Worm (Caenorhabditis elegans) whole organism, young adult: ENCODE results near the gene srh-299.
A peak's percentile ranks its signal among the peaks of the same experiment; 100 is the strongest.

Experiments used
- D2030.7 ChIP-seq: fragments of 200-800 bp; sonication (Bioruptor generic); IDR thresholded peaks from 2 replicates; pipeline ENCODE4 v1.3.6; 2022; ENCODE audit warnings: missing genetic modification reagents, missing genetic modification characterization, missing compliant biosample characterization
- F10E7.11 ChIP-seq: sonication (generic microtip); optimal IDR thresholded peaks from 2 replicates; lab custom pipeline; 2017; ENCODE audit warnings: mild to moderate bottlenecking, missing genetic modification characterization, moderate library complexity, missing compliant biosample characterization
- F33H1.4 ChIP-seq: fragments of 200-800 bp; sonication (Bioruptor generic); IDR thresholded peaks from 2 replicates; pipeline ENCODE4 v1.3.6; 2022; ENCODE audit warnings: missing genetic modification reagents, missing genetic modification characterization, missing compliant biosample characterization
- F39B2.1 ChIP-seq: fragments of 200-800 bp; sonication (Bioruptor generic); IDR thresholded peaks from 2 replicates; pipeline ENCODE4 v1.3.6; 2022; ENCODE audit warnings: missing genetic modification reagents, missing genetic modification characterization, missing compliant biosample characterization
- F49E8.2 ChIP-seq: sonication (generic microtip); optimal IDR thresholded peaks from 3 replicates; lab custom pipeline; 2017; ENCODE audit warnings: missing genetic modification characterization, mild to moderate bottlenecking, missing compliant biosample characterization, antibody characterized with exemption, moderate library complexity; ENCODE audit not compliant: insufficient read depth
- F55B11.4 ChIP-seq: sonication (generic microtip); optimal IDR thresholded peaks from 2 replicates; lab custom pipeline; 2016; ENCODE audit warnings: missing compliant biosample characterization, missing genetic modification characterization, borderline replicate concordance; ENCODE audit not compliant: insufficient read depth
- K12H6.12 ChIP-seq: fragments of 200-800 bp; sonication (Bioruptor generic); optimal IDR thresholded peaks from 2 replicates; lab custom pipeline; 2018; ENCODE audit warnings: mild to moderate bottlenecking, missing genetic modification characterization, missing compliant biosample characterization
- akir-1 ChIP-seq: fragments of 200-800 bp; sonication (Bioruptor generic); optimal IDR thresholded peaks from 2 replicates; lab custom pipeline; 2018; ENCODE audit warnings: mild to moderate bottlenecking, missing genetic modification characterization, moderate library complexity, missing compliant biosample characterization
- aptf-3 ChIP-seq: fragments of 200-800 bp; sonication (Bioruptor generic); IDR thresholded peaks from 2 replicates; pipeline ENCODE4 v1.3.6; 2022; ENCODE audit warnings: missing genetic modification characterization, missing compliant biosample characterization
- attf-6 ChIP-seq: fragments of 200-800 bp; sonication (Bioruptor generic); IDR thresholded peaks from 2 replicates; pipeline ENCODE4 v1.3.6; 2022; ENCODE audit warnings: missing genetic modification reagents, missing genetic modification characterization, missing compliant biosample characterization
- ceh-27 ChIP-seq: fragments of 200-800 bp; sonication (Bioruptor generic); optimal IDR thresholded peaks from 2 replicates; lab custom pipeline; 2018; ENCODE audit warnings: mild to moderate bottlenecking, missing genetic modification characterization, moderate library complexity, missing compliant biosample characterization
- ceh-40 ChIP-seq: fragments of 200-800 bp; sonication (Bioruptor generic); IDR thresholded peaks from 2 replicates; pipeline ENCODE4 v1.3.6; 2022; ENCODE audit warnings: missing genetic modification characterization, missing compliant biosample characterization
- egl-18 ChIP-seq: fragments of 200-800 bp; sonication (Bioruptor generic); IDR thresholded peaks from 2 replicates; pipeline ENCODE4 v1.3.6; 2022; ENCODE audit warnings: missing genetic modification reagents, missing genetic modification characterization, missing compliant biosample characterization
- egrh-3 ChIP-seq: fragments of 200-800 bp; sonication (Bioruptor generic); IDR thresholded peaks from 2 replicates; pipeline ENCODE4 v1.3.6; 2022; ENCODE audit warnings: missing genetic modification reagents, missing genetic modification characterization, missing compliant biosample characterization
- ekl-4 ChIP-seq: fragments of 200-800 bp; sonication (Bioruptor generic); IDR thresholded peaks from 2 replicates; pipeline ENCODE4 v1.3.6; 2022; ENCODE audit warnings: missing genetic modification reagents, missing genetic modification characterization, missing compliant biosample characterization
- hlh-12 ChIP-seq: sonication (generic microtip); optimal IDR thresholded peaks from 2 replicates; lab custom pipeline; 2016; ENCODE audit warnings: missing genetic modification characterization, missing compliant biosample characterization
- hlh-26 ChIP-seq: fragments of 200-800 bp; sonication (Bioruptor generic); conservative IDR thresholded peaks from 2 replicates; pipeline ENCODE4 v1.3.6; 2022; ENCODE audit warnings: missing genetic modification reagents, missing genetic modification characterization, missing compliant biosample characterization
- hmg-1.2 ChIP-seq: fragments of 200-800 bp; sonication (Bioruptor generic); IDR thresholded peaks from 2 replicates; pipeline ENCODE4 v1.3.6; 2022; ENCODE audit warnings: missing genetic modification reagents, missing genetic modification characterization, missing compliant biosample characterization
- hsf-1 ChIP-seq: fragments of 200-800 bp; sonication (Bioruptor generic); IDR thresholded peaks from 2 replicates; pipeline ENCODE4 v1.3.6; 2022; ENCODE audit warnings: missing genetic modification reagents, missing genetic modification characterization, missing compliant biosample characterization
- lin-26 ChIP-seq: fragments of 200-800 bp; sonication (Bioruptor generic); IDR thresholded peaks from 2 replicates; pipeline ENCODE4 v1.3.6; 2022; ENCODE audit warnings: missing genetic modification reagents, missing genetic modification characterization, missing compliant biosample characterization
- lsl-1 ChIP-seq: fragments of 200-800 bp; sonication (Bioruptor generic); optimal IDR thresholded peaks from 2 replicates; lab custom pipeline; 2018; ENCODE audit warnings: mild to moderate bottlenecking, missing genetic modification characterization, moderate library complexity, missing compliant biosample characterization
- madf-10 ChIP-seq: sonication (generic microtip); optimal IDR thresholded peaks from 2 replicates; lab custom pipeline; 2016; ENCODE audit warnings: mild to moderate bottlenecking, missing genetic modification characterization, missing compliant biosample characterization
- madf-6 ChIP-seq: fragments of 200-800 bp; sonication (Bioruptor generic); IDR thresholded peaks from 2 replicates; pipeline ENCODE4 v1.3.6; 2022; ENCODE audit warnings: missing genetic modification reagents, missing genetic modification characterization, missing compliant biosample characterization
- madf-8 ChIP-seq: fragments of 200-800 bp; sonication (Bioruptor generic); conservative IDR thresholded peaks from 2 replicates; pipeline ENCODE4 v1.3.6; 2022; ENCODE audit warnings: missing genetic modification reagents, missing genetic modification characterization, missing compliant biosample characterization
- nfyb-1 ChIP-seq: fragments of 200-800 bp; sonication (Bioruptor generic); IDR thresholded peaks from 2 replicates; pipeline ENCODE4 v1.3.6; 2022; ENCODE audit warnings: missing genetic modification reagents, missing genetic modification characterization, missing compliant biosample characterization
- nhr-179 ChIP-seq: sonication (generic microtip); optimal IDR thresholded peaks from 2 replicates; lab custom pipeline; 2016; ENCODE audit warnings: mild to moderate bottlenecking, missing genetic modification characterization, missing compliant biosample characterization
- nhr-27 ChIP-seq: fragments of 200-800 bp; sonication (Bioruptor generic); optimal IDR thresholded peaks from 2 replicates; lab custom pipeline; 2018; ENCODE audit warnings: mild to moderate bottlenecking, missing genetic modification characterization, moderate library complexity, missing compliant biosample characterization
- nhr-80 ChIP-seq: sonication (generic microtip); optimal IDR thresholded peaks from 2 replicates; lab custom pipeline; 2016; ENCODE audit warnings: missing genetic modification characterization, missing compliant biosample characterization
- rcor-1 ChIP-seq: fragments of 200-800 bp; sonication (Bioruptor generic); IDR thresholded peaks from 2 replicates; pipeline ENCODE4 v1.3.6; 2022; ENCODE audit warnings: missing genetic modification reagents, missing genetic modification characterization, missing compliant biosample characterization
- sdz-38 ChIP-seq: sonication (generic microtip); optimal IDR thresholded peaks from 2 replicates; lab custom pipeline; 2016; ENCODE audit warnings: missing genotype, missing genetic modification characterization, missing compliant biosample characterization
- snpc-1.1 ChIP-seq: sonication (generic microtip); optimal IDR thresholded peaks from 2 replicates; lab custom pipeline; 2017; ENCODE audit warnings: missing genetic modification characterization, mild to moderate bottlenecking, missing compliant biosample characterization, antibody characterized with exemption, moderate library complexity, missing genotype, missing genetic modification reagents; ENCODE audit not compliant: insufficient read depth
- snpc-1.3 ChIP-seq: sonication (generic microtip); optimal IDR thresholded peaks from 2 replicates; lab custom pipeline; 2017; ENCODE audit warnings: missing genetic modification characterization, mild to moderate bottlenecking, missing compliant biosample characterization, antibody characterized with exemption, moderate library complexity, missing genotype, missing genetic modification reagents; ENCODE audit not compliant: insufficient read depth
- snpc-3.4 ChIP-seq: sonication (generic microtip); optimal IDR thresholded peaks from 2 replicates; lab custom pipeline; 2017; ENCODE audit warnings: missing genetic modification characterization, mild to moderate bottlenecking, missing compliant biosample characterization, antibody characterized with exemption, moderate library complexity, missing genotype, missing genetic modification reagents
- xnd-1 ChIP-seq: sonication (generic microtip); optimal IDR thresholded peaks from 2 replicates; lab custom pipeline; 2016; ENCODE audit warnings: missing genotype, missing genetic modification reagents, missing genetic modification characterization, missing compliant biosample characterization
- ztf-25 ChIP-seq: fragments of 200-800 bp; sonication (Bioruptor generic); IDR thresholded peaks from 2 replicates; pipeline ENCODE4 v1.3.6; 2022; ENCODE audit warnings: missing genetic modification reagents, missing genetic modification characterization, missing compliant biosample characterization

srh-299 gene

ce11 chrV:15863042-15863441 is at the start of gene srh-299:
srh-299 (plus strand) TSS chrV:15863342.
- TF ChIP-seq nhr-179 (tag; lab: Kevin White, UChicago) (no peak), madf-10 (tag; lab: Kevin White, UChicago) (no peak)

DNA sequence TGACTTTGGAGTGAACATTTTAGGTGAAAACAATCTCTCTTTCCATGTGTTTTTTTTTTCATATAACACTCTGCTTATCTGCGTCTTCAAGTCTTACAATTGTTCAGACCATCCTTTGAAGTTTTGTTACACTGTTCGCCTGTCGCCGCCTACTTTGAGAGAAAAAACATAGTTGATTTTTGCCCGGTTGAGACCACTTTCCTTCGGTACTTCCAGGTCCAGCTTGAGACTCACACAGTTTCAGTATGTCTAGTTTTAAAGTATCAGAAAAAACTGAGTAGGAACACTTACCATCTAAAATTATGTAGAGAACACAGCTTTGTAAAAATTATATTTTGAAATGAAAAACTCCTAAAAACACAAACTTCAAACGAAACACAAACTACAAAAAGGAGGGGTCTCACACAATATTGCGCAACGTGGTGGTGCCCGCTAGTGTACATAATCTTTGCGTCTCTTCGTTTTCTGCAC is 47.1 kb upstream of the srh-299 start, which contains the start of the genes fbxa-69 and F54B8.4:
TSS of gene fbxa-69 (minus strand) at position 10 of the 471 bp plus-strand sequence.
TSS of gene F54B8.4 (plus strand) at position 421 of the 471 bp plus-strand sequence.
- no peak for TF ChIP-seq K12H6.12
- TF ChIP-seq hmg-1.2 (GFP tag; lab: Robert Waterston, UW): peak; percentile 24; the same call in 1 of the 2 replicates
- TF ChIP-seq egrh-3: no peak
- TF ChIP-seq nhr-27 (tag; lab: Kevin White, UChicago): no peak

ce11 chrV:15817746-15818145 is 45.4 kb upstream of the srh-299 start, which contains the start of gene abf-3:
abf-3 (minus strand) TSS chrV:15817846.
- no peak for TF ChIP-seq hmg-1.2 (GFP tag; lab: Robert Waterston, UW)
- TF ChIP-seq madf-6 (GFP tag; lab: Robert Waterston, UW): no peak
- TF ChIP-seq ceh-27 (GFP tag; lab: Kevin White, UChicago): no peak
- no peak for TF ChIP-seq lsl-1 (GFP tag; lab: Kevin White, UChicago)
- TF ChIP-seq hlh-26 (GFP tag; lab: Robert Waterston, UW): no peak
- no peak for TF ChIP-seq madf-8
- TF ChIP-seq nhr-179 (tag; lab: Kevin White, UChicago): no peak
- no peak for TF ChIP-seq akir-1 (GFP tag; lab: Kevin White, UChicago)
- no peak for TF ChIP-seq F55B11.4 (tag; lab: Kevin White, UChicago)
- TF ChIP-seq nfyb-1 (GFP tag; lab: Robert Waterston, UW): no peak
- no peak for TF ChIP-seq rcor-1
- no peak for TF ChIP-seq ekl-4 (GFP tag; lab: Robert Waterston, UW)
- no peak for TF ChIP-seq F39B2.1 (GFP tag; lab: Robert Waterston, UW)
- TF ChIP-seq lin-26 (GFP tag; lab: Robert Waterston, UW): no peak
- TF ChIP-seq egl-18: no peak
- no peak for TF ChIP-seq attf-6 (GFP tag; lab: Robert Waterston, UW)
- TF ChIP-seq snpc-1.3 (tag; lab: Kevin White, UChicago): no peak

ce11 chrV:15819983-15820382 is 43.2 kb upstream of the srh-299 start, which contains the start of gene srbc-48:
srbc-48 (plus strand) TSS chrV:15820283.
- TF ChIP-seq xnd-1 (tag; lab: Kevin White, UChicago): no peak
- TF ChIP-seq snpc-3.4 (tag; lab: Kevin White, UChicago): no peak
- no peak for TF ChIP-seq hsf-1 (GFP tag; lab: Robert Waterston, UW)
- no peak for TF ChIP-seq F33H1.4 (GFP tag; lab: Robert Waterston, UW)
- TF ChIP-seq egl-18: no peak
- no peak for TF ChIP-seq aptf-3 (GFP tag; lab: Robert Waterston, UW)
- TF ChIP-seq D2030.7 (GFP tag; lab: Robert Waterston, UW): no peak
- TF ChIP-seq ztf-25: no peak
- no peak for TF ChIP-seq ekl-4 (GFP tag; lab: Robert Waterston, UW)
- TF ChIP-seq sdz-38 (tag; lab: Kevin White, UChicago): no peak
- TF ChIP-seq F49E8.2: no peak
- TF ChIP-seq F10E7.11 (tag; lab: Kevin White, UChicago): no peak
- TF ChIP-seq ceh-40 (GFP tag; lab: Robert Waterston, UW): no peak
- TF ChIP-seq hlh-12 (tag; lab: Kevin White, UChicago): no peak
- no peak for TF ChIP-seq snpc-1.1
- no peak for TF ChIP-seq nhr-80 (tag; lab: Kevin White, UChicago)
